Fruit fly (Drosophila melanogaster) whole organism, prepupa: ENCODE data around the gene beat-VI.

Experiments
- CG9139 ChIP-seq: fragments of 200-800 bp; sonication (Bioruptor generic); optimal IDR thresholded peaks from 3 replicates; lab custom pipeline; 2017; ENCODE audit warnings: missing biosample characterization, mild to moderate bottlenecking, missing genetic modification characterization
- acj6 ChIP-seq: fragments of 200-800 bp; sonication (Bioruptor generic); optimal IDR thresholded peaks from 3 replicates; lab custom pipeline; 2016; ENCODE audit warnings: missing biosample characterization, missing genetic modification characterization

dm6 chr3R:28429600-28429999 lies 11.6 kb downstream of the beat-VI start:
- no peak for TF ChIP-seq acj6
- TF ChIP-seq CG9139 (GFP tag; lab: Kevin White, UChicago) = no peak
